Worm (Caenorhabditis elegans): ENCODE results near the gene ift-139.

DNA sequence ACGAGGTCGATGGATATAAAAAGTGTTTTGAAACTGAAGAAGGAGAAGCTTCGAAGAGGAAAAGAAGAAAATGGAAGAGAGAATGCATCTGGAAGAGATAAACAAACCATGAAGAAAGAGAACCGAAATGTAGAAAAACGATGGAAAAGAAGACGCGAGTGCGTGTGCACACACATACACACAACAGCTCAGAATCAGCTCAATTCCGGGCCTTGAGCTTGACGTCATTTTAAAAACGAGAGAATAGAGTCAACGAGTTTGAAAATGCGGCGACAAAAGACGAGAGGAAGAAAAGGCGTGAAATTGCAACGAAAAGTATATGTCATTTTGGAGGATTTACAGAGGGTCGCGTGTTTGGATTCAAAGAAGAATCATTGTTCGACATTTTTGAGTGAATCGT lies 39.6 kb downstream of the ift-139 start:
- TF ChIP-seq lin-15B (tag; optimal IDR thresholded peaks at IDR 0.05), result no peak
- no peak for TF ChIP-seq nhr-76 (tag; optimal IDR thresholded peaks at IDR 0.05)
- no peak for TF ChIP-seq aly-2 (tag; optimal IDR thresholded peaks at IDR 0.05)
- TF ChIP-seq egl-27 (tag; optimal IDR thresholded peaks at IDR 0.05), result no peak
- no peak for TF ChIP-seq snpc-4 (tag; optimal IDR thresholded peaks at IDR 0.05)
- TF ChIP-seq nhr-11 (tag; optimal IDR thresholded peaks at IDR 0.05), result no peak
- TF ChIP-seq jun-1 (tag; optimal IDR thresholded peaks at IDR 0.05), result no peak
- no peak for TF ChIP-seq skn-1 (tag; optimal IDR thresholded peaks at IDR 0.05)
- TF ChIP-seq zag-1 (tag; optimal IDR thresholded peaks at IDR 0.05), result no peak
- TF ChIP-seq egl-5 (tag; optimal IDR thresholded peaks at IDR 0.05), result no peak
- no peak for TF ChIP-seq ceh-9 (tag; optimal IDR thresholded peaks at IDR 0.05)
- TF ChIP-seq elt-2 (tag; optimal IDR thresholded peaks at IDR 0.05), result no peak
- no peak for TF ChIP-seq nhr-237 (tag; optimal IDR thresholded peaks at IDR 0.05)
